Fruit fly (Drosophila melanogaster): ENCODE measurements around the gene nudE.

Gene nudE

DNA sequence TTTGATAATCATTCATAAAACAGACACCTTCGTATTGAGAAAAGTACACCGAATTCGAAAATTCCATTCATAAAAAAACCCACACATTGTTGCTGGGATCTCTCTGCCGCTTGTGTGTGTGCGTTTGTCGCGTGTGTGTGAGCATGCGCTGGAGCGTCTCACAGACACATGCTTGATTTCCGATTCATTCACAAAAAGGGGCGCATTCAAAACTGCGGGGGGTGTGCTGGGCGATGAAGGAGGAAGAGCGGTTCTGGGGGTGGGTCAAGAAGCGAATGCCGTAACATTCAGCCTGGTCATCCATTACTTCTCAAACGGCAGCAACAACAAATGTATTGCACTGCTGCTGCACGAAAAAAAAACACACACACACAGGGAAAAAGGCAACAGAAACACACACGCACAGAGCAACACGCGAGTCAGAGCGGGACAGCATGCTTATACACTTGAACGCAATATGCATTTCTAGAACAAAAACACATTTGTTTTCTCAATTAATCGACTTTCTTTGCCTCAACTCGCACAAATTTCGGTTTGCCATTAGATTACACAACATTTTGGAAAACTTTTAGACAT is 45.1 kb upstream of the nudE start:
- TF ChIP-seq fru (GFP tag; optimal IDR thresholded peaks at IDR 0.05) (peak; percentile 86), brk (GFP tag; optimal IDR thresholded peaks at IDR 0.05) (peak; percentile 2), Sp1 (GFP tag; optimal IDR thresholded peaks at IDR 0.05) (no peak), Rel (GFP tag; optimal IDR thresholded peaks at IDR 0.05) (no peak), Rel (tag; optimal IDR thresholded peaks at IDR 0.05) (peak; percentile 90), Dif (GFP tag; optimal IDR thresholded peaks at IDR 0.05; ENCODE audit: partially characterized antibody) (peak; percentile 21), foxo (GFP tag; optimal IDR thresholded peaks at IDR 0.05) (peak in 1 of 2 experiments; percentile 25), dl (GFP tag; optimal IDR thresholded peaks at IDR 0.05; ENCODE audit: insufficient read depth in 1 of 2, partially characterized antibody in 2 of 2) (peak in 1 of 2 experiments; percentile 61), N (GFP tag; optimal IDR thresholded peaks at IDR 0.05) (peak; percentile 28), OdsH (GFP tag; optimal IDR thresholded peaks at IDR 0.05) (no peak), Jra (GFP tag; optimal IDR thresholded peaks at IDR 0.05) (peak; percentile 20), psq (GFP tag; optimal IDR thresholded peaks at IDR 0.05) (peak; percentile 66), Hnf4 (GFP tag; optimal IDR thresholded peaks at IDR 0.05) (no peak), h (GFP tag; optimal IDR thresholded peaks at IDR 0.05) (peak; percentile 62)

DNA sequence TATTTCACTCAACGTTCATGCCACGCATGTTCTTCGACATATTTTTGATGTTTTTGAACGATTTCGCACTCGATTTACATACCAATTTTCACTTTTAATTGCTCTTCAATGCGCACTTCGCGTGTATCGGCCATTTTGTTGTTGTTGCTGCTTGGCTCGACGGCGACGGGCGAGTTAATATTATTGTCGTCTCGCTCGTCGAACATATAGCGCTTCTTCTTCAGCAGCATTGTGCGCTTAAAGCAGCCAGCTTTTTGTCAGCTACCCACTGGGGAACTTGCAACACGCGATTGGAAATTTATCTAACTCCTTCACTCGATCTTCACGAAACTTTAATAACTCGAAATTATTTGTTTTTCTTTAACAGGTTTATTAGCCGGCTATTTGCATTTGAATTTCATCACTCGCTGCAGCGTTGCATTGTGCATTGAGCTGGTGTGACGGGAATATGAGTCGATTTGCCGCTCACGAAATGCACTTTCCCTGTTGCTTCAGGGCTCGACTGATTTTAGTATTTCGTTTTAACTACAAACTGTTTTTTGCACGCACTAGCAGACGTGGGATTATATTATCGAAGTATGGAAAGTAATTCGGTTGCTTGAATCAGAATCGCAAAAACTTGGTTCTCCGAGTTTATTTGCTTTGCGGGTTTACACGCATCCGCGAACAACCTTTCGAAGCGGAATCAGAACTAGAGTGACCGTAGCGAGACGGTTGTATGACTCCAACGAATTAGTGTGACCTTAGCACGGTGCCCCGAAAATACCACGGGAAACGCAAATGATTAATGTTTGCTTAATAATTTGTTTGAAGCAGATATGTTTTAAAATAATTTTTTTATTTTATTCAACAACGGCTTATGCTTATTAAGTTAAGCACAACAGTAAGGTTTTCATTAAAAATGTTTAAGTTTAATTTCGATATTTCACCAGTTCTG is 44.2 kb upstream of the nudE start, which contains the start of gene RasGAP1:
Gene RasGAP1, minus strand, starts transcription at position 703 of the 937 bp plus-strand sequence.
- no peak for TF ChIP-seq HLH106 (tag; optimal IDR thresholded peaks at IDR 0.05)
- peak; percentile 20 to 53 for TF ChIP-seq dl (GFP tag; optimal IDR thresholded peaks at IDR 0.05; ENCODE audit: insufficient read depth in 1 of 2, partially characterized antibody in 2 of 2)
- no peak for TF ChIP-seq lola (GFP tag; optimal IDR thresholded peaks at IDR 0.05)
- TF ChIP-seq Dif (GFP tag; optimal IDR thresholded peaks at IDR 0.05; ENCODE audit: partially characterized antibody), result peak; percentile 90
- TF ChIP-seq CG32264 (GFP tag; optimal IDR thresholded peaks at IDR 0.05), result no peak
- TF ChIP-seq Hr78 (GFP tag; optimal IDR thresholded peaks at IDR 0.05), result no peak
- no peak for TF ChIP-seq Mio (GFP tag; optimal IDR thresholded peaks at IDR 0.05)
- no peak for TF ChIP-seq Vsx2 (GFP tag; optimal IDR thresholded peaks at IDR 0.05; ENCODE audit: partially characterized antibody)
- no peak for TF ChIP-seq N (GFP tag; optimal IDR thresholded peaks at IDR 0.05)
- TF ChIP-seq fru (GFP tag; optimal IDR thresholded peaks at IDR 0.05), result no peak
- no peak for TF ChIP-seq Dfd (GFP tag; optimal IDR thresholded peaks at IDR 0.05)
- no peak for TF ChIP-seq ey (GFP tag; optimal IDR thresholded peaks at IDR 0.05)
- TF ChIP-seq psq (GFP tag; optimal IDR thresholded peaks at IDR 0.05), result peak; percentile 34
- TF ChIP-seq Jra (GFP tag; optimal IDR thresholded peaks at IDR 0.05), result no peak
- TF ChIP-seq Hnf4 (GFP tag; optimal IDR thresholded peaks at IDR 0.05), result no peak
- TF ChIP-seq pan (optimal IDR thresholded peaks at IDR 0.05), result no peak
- peak; percentile 32 for TF ChIP-seq Myc (optimal IDR thresholded peaks at IDR 0.05)
- TF ChIP-seq Sp1 (GFP tag; optimal IDR thresholded peaks at IDR 0.05), result peak; percentile 35
- no peak for TF ChIP-seq GATAd (GFP tag; optimal IDR thresholded peaks at IDR 0.05)
- no peak for TF ChIP-seq woc (GFP tag; optimal IDR thresholded peaks at IDR 0.05)
- TF ChIP-seq CG9705 (GFP tag; optimal IDR thresholded peaks at IDR 0.05), result no peak
- no peak for TF ChIP-seq CrebA (GFP tag; optimal IDR thresholded peaks at IDR 0.05; ENCODE audit: borderline replicate concordance)
- peak; percentile 14 for TF ChIP-seq sage (GFP tag; optimal IDR thresholded peaks at IDR 0.05)
- no peak for TF ChIP-seq Abd-B (GFP tag; optimal IDR thresholded peaks at IDR 0.05)
- no peak for TF ChIP-seq jim (GFP tag; optimal IDR thresholded peaks at IDR 0.05)
- no peak for TF ChIP-seq tai (GFP tag; optimal IDR thresholded peaks at IDR 0.05)
- no peak for TF ChIP-seq foxo (GFP tag; optimal IDR thresholded peaks at IDR 0.05)
- no peak for TF ChIP-seq dmrt93B (GFP tag; optimal IDR thresholded peaks at IDR 0.05)
- TF ChIP-seq br (GFP tag; optimal IDR thresholded peaks at IDR 0.05), result no peak
- TF ChIP-seq OdsH (GFP tag; optimal IDR thresholded peaks at IDR 0.05), result no peak
- TF ChIP-seq Hr83 (GFP tag; optimal IDR thresholded peaks at IDR 0.05; ENCODE audit: poor library complexity, severe bottlenecking), result no peak
- no peak for TF ChIP-seq h (GFP tag; optimal IDR thresholded peaks at IDR 0.05)
- TF ChIP-seq brk (GFP tag; optimal IDR thresholded peaks at IDR 0.05), result no peak
- no peak for TF ChIP-seq Rel (GFP tag; optimal IDR thresholded peaks at IDR 0.05)
- peak; percentile 13 for TF ChIP-seq Rel (tag; optimal IDR thresholded peaks at IDR 0.05)
- TF ChIP-seq dsf (GFP tag; optimal IDR thresholded peaks at IDR 0.05; ENCODE audit: borderline replicate concordance), result no peak
- TF ChIP-seq sv (GFP tag; optimal IDR thresholded peaks at IDR 0.05), result no peak
- TF ChIP-seq rgr (GFP tag; optimal IDR thresholded peaks at IDR 0.05), result no peak
- TF ChIP-seq usp (GFP tag; optimal IDR thresholded peaks at IDR 0.05), result no peak
